Fruit fly (Drosophila melanogaster): ENCODE measurements around the gene CG2150.
A peak's percentile ranks its signal among the peaks of the same experiment; 100 is the strongest.

The CG2150 gene

DNA sequence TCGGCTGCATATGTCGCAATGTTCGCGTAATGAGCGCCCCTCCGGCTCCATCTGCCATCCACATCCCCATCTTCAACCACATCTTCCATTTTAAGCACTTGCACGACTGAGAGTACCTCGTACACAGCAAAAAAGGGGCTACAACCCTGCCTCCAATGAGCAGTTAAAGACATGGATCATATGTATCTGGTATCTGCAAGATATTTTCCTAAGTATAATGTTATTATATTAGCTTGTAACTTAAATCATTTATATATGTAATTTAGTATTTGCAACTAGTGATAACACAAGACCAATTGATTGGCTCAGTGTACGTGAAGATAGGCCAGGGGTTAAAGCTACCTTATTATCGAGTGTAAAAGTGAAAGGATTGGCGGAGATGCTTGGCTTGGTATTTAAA, 1.9 kb downstream of the CG2150 start (continued):
- TF ChIP-seq CG9437 (GFP tag; optimal IDR thresholded peaks at IDR 0.05) (no peak), dysf (GFP tag; IDR thresholded peaks at IDR 0.05) (0 out of 3 replicates have a peak, but pooled peaks have one; percentile 30)

dm6 chr3R:31761529-31762009, 3.0 kb downstream of the CG2150 start, which contains the start of gene Smvt:
Smvt (minus strand) TSS chr3R:31761579.
- TF ChIP-seq CG12744 (GFP tag; optimal IDR thresholded peaks at IDR 0.05) (no peak), CG7786 (GFP tag; optimal IDR thresholded peaks at IDR 0.05) (no peak), CG15479 (GFP tag; optimal IDR thresholded peaks at IDR 0.05) (peak; percentile 10), Ets97D (GFP tag; optimal IDR thresholded peaks at IDR 0.05) (no peak), org-1 (GFP tag; optimal IDR thresholded peaks at IDR 0.05) (no peak), chn (GFP tag; optimal IDR thresholded peaks at IDR 0.05) (no peak), stc (GFP tag; IDR thresholded peaks at IDR 0.05) (no peak), CHES-1-like (GFP tag; optimal IDR thresholded peaks at IDR 0.05) (no peak), NC2α (GFP tag; optimal IDR thresholded peaks at IDR 0.05) (no peak), CG17361 (GFP tag; IDR thresholded peaks at IDR 0.05) (no peak), Fer3 (tag; optimal IDR thresholded peaks at IDR 0.05) (no peak), toy (GFP tag; IDR thresholded peaks at IDR 0.05) (no peak), CG13296 (GFP tag; optimal IDR thresholded peaks at IDR 0.05) (no peak), CG8924 (tag; optimal IDR thresholded peaks at IDR 0.05) (no peak), gt (GFP tag; IDR thresholded peaks at IDR 0.05) (no peak), vnd (GFP tag; IDR thresholded peaks at IDR 0.05; ENCODE audit: partially characterized antibody) (0 out of 3 replicates have a peak, but pooled peaks have one; percentile 16), sug (tag; optimal IDR thresholded peaks at IDR 0.05) (no peak), H2.0 (GFP tag; IDR thresholded peaks at IDR 0.05) (no peak), Hmx (GFP tag; optimal IDR thresholded peaks at IDR 0.05) (no peak), Pdp1 (GFP tag; optimal IDR thresholded peaks at IDR 0.05) (peak in 1 of 2 experiments; percentile 80), CG6791 (GFP tag; IDR thresholded peaks at IDR 0.05; ENCODE audit: partially characterized antibody) (no peak)

dm6 chr3R:31758587-31759167, 5.9 kb downstream of the CG2150 start, which contains the start of gene CG2187:
CG2187 (minus strand) TSS chr3R:31758637.
- TF ChIP-seq pum (GFP tag; optimal IDR thresholded peaks at IDR 0.05) (no peak), unpg (GFP tag; optimal IDR thresholded peaks at IDR 0.05) (peak; percentile 16), CG12155 (GFP tag; optimal IDR thresholded peaks at IDR 0.05) (no peak), CG11695 (GFP tag; IDR thresholded peaks at IDR 0.05) (no peak), CG3847 (GFP tag; IDR thresholded peaks at IDR 0.05) (no peak), CG11696 (GFP tag; IDR thresholded peaks at IDR 0.05) (no peak), CG12744 (GFP tag; optimal IDR thresholded peaks at IDR 0.05) (no peak), kah (GFP tag; optimal IDR thresholded peaks at IDR 0.05) (no peak), CG11398 (GFP tag; optimal IDR thresholded peaks at IDR 0.05) (no peak), fd102C (GFP tag; optimal IDR thresholded peaks at IDR 0.05) (no peak), D19B (GFP tag; optimal IDR thresholded peaks at IDR 0.05) (no peak), usp (GFP tag; optimal IDR thresholded peaks at IDR 0.05) (no peak), CG6854 (GFP tag; optimal IDR thresholded peaks at IDR 0.05) (no peak), CG2120 (GFP tag; optimal IDR thresholded peaks at IDR 0.05) (no peak), CG11560 (tag; IDR thresholded peaks at IDR 0.05) (no peak), CG14441 (GFP tag; IDR thresholded peaks at IDR 0.05) (no peak), chif (GFP tag; optimal IDR thresholded peaks at IDR 0.05) (no peak), Spps (tag; optimal IDR thresholded peaks at IDR 0.05) (no peak), CG1603 (tag; optimal IDR thresholded peaks at IDR 0.05) (peak; percentile 18), pzg (GFP tag; optimal IDR thresholded peaks at IDR 0.05) (no peak), Antp (GFP tag; optimal IDR thresholded peaks at IDR 0.05) (no peak), CG8281 (tag; optimal IDR thresholded peaks at IDR 0.05) (no peak), CG12942 (GFP tag; optimal IDR thresholded peaks at IDR 0.05) (no peak), E2f1 (GFP tag; IDR thresholded peaks at IDR 0.05) (no peak), slbo (GFP tag; IDR thresholded peaks at IDR 0.05) (no peak), Chrac-16 (GFP tag; optimal IDR thresholded peaks at IDR 0.05) (no peak), cato (GFP tag; optimal IDR thresholded peaks at IDR 0.05; ENCODE audit: borderline replicate concordance) (no peak)

Data from whole organism, embryonic.